Worm (Caenorhabditis elegans): ENCODE measurements around the gene brc-2.

ce11 chrIII:6945747-6946146, 42.8 kb upstream of the brc-2 start, which contains the start of gene abu-13:
- TF ChIP-seq fkh-2 (tag; optimal IDR thresholded peaks at IDR 0.05) (no peak), zag-1 (tag; optimal IDR thresholded peaks at IDR 0.05) (no peak), nhr-77 (tag; optimal IDR thresholded peaks at IDR 0.05) (no peak)

Data from whole organism, L3 larva.